Worm (Caenorhabditis elegans): ENCODE results near the gene ooc-3.

DNA sequence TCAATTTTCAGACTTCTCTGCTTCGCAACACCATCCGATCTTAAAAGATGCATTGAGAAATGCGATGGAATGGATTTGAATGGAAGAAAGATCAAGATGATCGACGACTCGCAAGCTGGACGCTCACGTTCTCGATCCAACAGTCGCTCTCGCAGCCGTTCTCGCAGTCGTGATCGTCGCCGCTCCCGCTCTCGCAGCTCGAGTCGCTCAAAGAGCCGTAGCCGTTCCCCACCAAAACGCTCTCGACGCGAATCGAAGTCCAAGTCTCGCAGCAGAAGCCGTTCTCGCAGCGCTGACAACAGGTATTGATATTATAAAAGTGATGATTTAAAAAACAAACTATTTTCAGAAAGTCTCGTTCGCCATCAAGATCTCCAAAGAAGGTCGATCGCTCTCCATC lies 40.0 kb downstream of the ooc-3 start:
- no peak for TF ChIP-seq T23F11.4 (GFP tag; optimal IDR thresholded peaks at IDR 0.05)
- no peak for TF ChIP-seq nhr-11 (tag; optimal IDR thresholded peaks at IDR 0.05)
- TF ChIP-seq fax-1 (tag; optimal IDR thresholded peaks at IDR 0.05) = no peak
- TF ChIP-seq unc-3 (GFP tag; conservative IDR thresholded peaks at IDR 0.05) = no peak
- TF ChIP-seq unc-3 (tag; optimal IDR thresholded peaks at IDR 0.05) = no peak
- TF ChIP-seq pros-1 (tag; optimal IDR thresholded peaks at IDR 0.05) = no peak
- TF ChIP-seq lin-11 (tag; optimal IDR thresholded peaks at IDR 0.05) = no peak
- TF ChIP-seq K09A11.1 (tag; optimal IDR thresholded peaks at IDR 0.05; ENCODE audit: insufficient read depth) = no peak
- no peak for TF ChIP-seq ama-1 (optimal IDR thresholded peaks at IDR 0.05)
- TF ChIP-seq pag-3 (tag; optimal IDR thresholded peaks at IDR 0.05; ENCODE audit: borderline replicate concordance) = no peak
- no peak for TF ChIP-seq ceh-34 (tag; optimal IDR thresholded peaks at IDR 0.05)
- no peak for TF ChIP-seq madf-2 (tag; optimal IDR thresholded peaks at IDR 0.05)
- no peak for TF ChIP-seq rnt-1 (tag; optimal IDR thresholded peaks at IDR 0.05)
- TF ChIP-seq pax-1 (tag; optimal IDR thresholded peaks at IDR 0.05) = no peak
- TF ChIP-seq hlh-30 (tag; optimal IDR thresholded peaks at IDR 0.05; ENCODE audit: insufficient read depth) = no peak
